Worm (Caenorhabditis elegans): ENCODE measurements around the gene rps-29.

rps-29 gene

DNA sequence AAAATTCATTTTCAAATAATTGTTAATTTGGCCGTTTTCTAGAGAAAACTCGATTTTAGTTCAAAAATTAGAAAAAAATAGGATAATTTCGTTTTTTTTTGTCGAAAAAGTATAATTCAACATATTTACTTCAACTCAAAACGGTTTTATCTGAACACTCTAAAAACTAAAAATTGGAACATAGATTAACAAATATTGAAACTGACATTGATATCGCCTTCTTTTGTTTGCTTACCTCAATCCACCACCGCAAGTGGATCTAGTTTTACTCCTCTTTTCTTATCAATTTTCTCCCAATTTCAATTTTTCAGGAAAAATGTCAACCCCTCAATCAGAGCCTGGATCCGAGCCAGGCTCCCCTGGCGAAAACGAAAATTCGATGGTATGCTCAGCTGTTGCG, 29.2 kb upstream of the rps-29 start, which contains the start of gene ptl-1:
Gene ptl-1, plus strand, starts transcription at position 301 of the 400 bp plus-strand sequence.
- TF ChIP-seq cnd-1 (tag; optimal IDR thresholded peaks at IDR 0.05) (no peak), drap-1 (GFP tag; optimal IDR thresholded peaks at IDR 0.05) (no peak)

DNA sequence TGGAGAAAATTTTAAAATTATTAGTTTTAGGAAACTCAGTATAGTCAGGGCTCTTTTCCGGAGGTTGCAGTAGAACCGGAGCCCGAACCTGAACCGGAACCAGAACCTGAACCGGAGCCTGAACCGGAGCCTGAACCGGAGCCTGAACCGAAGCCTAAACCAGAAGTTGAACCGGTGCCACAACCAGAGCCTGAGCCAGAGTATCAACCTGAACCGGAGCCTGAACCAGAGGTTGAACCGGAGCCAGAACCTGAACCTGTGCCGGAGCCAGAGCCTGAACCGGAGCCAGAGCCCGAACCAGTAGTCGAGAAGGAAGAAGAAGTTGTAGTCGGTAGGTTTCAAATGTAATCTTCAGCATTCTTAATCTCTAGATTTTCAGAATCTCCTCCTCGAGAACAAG, 25.6 kb upstream of the rps-29 start:
- TF ChIP-seq mls-2 (tag; optimal IDR thresholded peaks at IDR 0.05) (no peak), ztf-11 (tag; optimal IDR thresholded peaks at IDR 0.05) (no peak), lin-13 (tag; optimal IDR thresholded peaks at IDR 0.05) (no peak), lin-32 (GFP tag; optimal IDR thresholded peaks at IDR 0.05) (no peak), M03D4.4 (tag; optimal IDR thresholded peaks at IDR 0.05) (no peak)

DNA sequence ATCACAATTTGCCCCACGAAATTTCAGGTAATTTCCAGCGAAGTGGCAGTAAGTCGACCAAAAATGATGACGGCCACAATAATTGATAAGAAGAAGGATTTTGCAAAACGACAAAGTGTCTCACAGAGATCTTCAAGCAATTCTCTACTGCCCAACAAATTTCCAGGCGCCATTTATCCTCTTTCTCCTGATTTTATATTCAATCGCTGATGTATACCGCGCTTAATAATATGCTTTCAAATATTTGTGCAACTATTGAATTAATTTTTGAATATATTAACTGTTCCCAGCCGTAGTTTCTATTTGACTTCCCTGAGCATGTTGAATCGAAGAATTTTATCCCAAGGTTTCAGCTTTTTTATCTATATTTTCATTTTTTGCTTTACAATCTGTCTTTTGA, 23.1 kb upstream of the rps-29 start, which contains the start of gene tpst-2:
Gene tpst-2, plus strand, starts transcription at position 301 of the 400 bp plus-strand sequence.
- TF ChIP-seq elt-1 (tag; optimal IDR thresholded peaks at IDR 0.05; ENCODE audit: borderline replicate concordance, insufficient read depth) (no peak), unc-120 (tag; optimal IDR thresholded peaks at IDR 0.05; ENCODE audit: poor library complexity, severe bottlenecking) (no peak), lsy-2 (tag; optimal IDR thresholded peaks at IDR 0.05) (no peak), unc-62 (GFP tag; optimal IDR thresholded peaks at IDR 0.05) (no peak)

DNA sequence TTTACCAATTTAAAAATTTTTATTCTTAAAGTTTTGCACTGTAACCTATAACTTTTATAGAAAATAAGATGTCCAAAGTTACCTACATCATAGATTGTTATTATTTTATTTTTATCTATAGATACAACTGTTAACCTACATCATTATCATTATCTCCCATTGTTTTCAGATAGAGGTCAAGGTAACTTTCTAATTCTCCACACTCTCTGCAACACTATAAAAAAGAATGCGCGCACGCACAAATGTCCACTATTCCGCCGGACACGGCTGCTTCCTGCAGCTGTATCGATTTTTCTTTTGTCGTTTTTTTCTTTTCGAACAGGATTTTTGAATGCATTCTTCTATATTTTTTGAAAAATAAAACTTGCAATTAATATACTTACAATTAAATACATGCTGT, 21.4 kb upstream of the rps-29 start:
- TF ChIP-seq hlh-1 (tag; optimal IDR thresholded peaks at IDR 0.05) (peak; percentile 26), ceh-83 (GFP tag; optimal IDR thresholded peaks at IDR 0.05) (no peak)

DNA sequence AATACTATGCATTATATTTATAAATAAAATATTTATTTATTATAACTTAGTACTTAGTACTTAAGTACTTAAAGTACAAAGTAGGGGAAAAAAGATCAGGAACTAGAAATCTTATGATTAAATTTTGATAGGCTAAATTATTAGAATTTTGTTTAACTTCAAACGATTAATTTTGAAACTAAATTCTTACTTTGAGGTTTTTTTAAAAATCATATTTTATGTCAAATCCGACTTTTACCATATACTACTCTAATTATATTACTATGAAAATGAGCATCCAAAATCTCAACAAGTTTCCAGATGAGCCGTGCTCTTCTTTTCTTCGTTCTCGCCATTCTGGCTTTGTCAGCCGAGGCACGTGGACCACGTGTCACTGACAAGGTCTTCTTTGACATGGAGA, 21.0 kb upstream of the rps-29 start, which contains the start of gene cyn-6:
Gene cyn-6, plus strand, starts transcription at position 301 of the 400 bp plus-strand sequence.
- TF ChIP-seq flh-1 (GFP tag; optimal IDR thresholded peaks at IDR 0.05) (no peak), tbx-8 (GFP tag; optimal IDR thresholded peaks at IDR 0.05) (no peak), lin-13 (tag; optimal IDR thresholded peaks at IDR 0.05) (no peak), sem-2 (GFP tag; optimal IDR thresholded peaks at IDR 0.05) (no peak), nhr-76 (tag; optimal IDR thresholded peaks at IDR 0.05) (no peak), elt-1 (tag; optimal IDR thresholded peaks at IDR 0.05; ENCODE audit: borderline replicate concordance, insufficient read depth) (no peak), zip-8 (tag; optimal IDR thresholded peaks at IDR 0.05) (no peak), nhr-12 (tag; optimal IDR thresholded peaks at IDR 0.05) (no peak), cnd-1 (tag; optimal IDR thresholded peaks at IDR 0.05) (no peak), ham-2 (GFP tag; optimal IDR thresholded peaks at IDR 0.05) (no peak), elt-3 (tag; optimal IDR thresholded peaks at IDR 0.05) (no peak), ceh-39 (tag; optimal IDR thresholded peaks at IDR 0.05) (no peak), nhr-2 (tag; optimal IDR thresholded peaks at IDR 0.05) (no peak), bed-3 (GFP tag; optimal IDR thresholded peaks at IDR 0.05) (no peak), nhr-237 (tag; optimal IDR thresholded peaks at IDR 0.05) (no peak)

DNA sequence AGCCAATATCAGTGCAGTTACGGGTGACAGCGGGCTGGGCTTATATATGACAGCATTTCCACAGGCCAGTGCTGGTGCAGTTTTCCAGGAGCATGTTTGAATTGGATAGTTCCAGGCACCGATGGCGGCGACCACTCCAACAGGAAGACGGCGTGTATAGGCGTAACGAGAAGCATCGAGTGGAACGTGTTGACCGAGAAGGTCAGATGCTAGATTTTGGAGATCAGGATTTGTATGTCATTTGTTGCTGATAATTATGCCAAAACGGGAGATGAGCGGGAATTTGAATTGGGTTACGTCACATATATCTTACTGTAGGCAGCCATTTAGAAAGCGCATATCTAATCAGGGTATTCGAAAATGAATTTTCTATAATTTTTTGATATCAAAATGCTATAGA, 18.7 kb upstream of the rps-29 start:
- TF ChIP-seq nhr-237 (tag; optimal IDR thresholded peaks at IDR 0.05): no peak
- TF ChIP-seq pha-4 (tag; optimal IDR thresholded peaks at IDR 0.05): no peak
- no peak for TF ChIP-seq ceh-39 (tag; optimal IDR thresholded peaks at IDR 0.05)
- TF ChIP-seq lin-13 (tag; optimal IDR thresholded peaks at IDR 0.05): no peak
- TF ChIP-seq ceh-43 (GFP tag; optimal IDR thresholded peaks at IDR 0.05): no peak
- no peak for TF ChIP-seq hlh-1 (tag; optimal IDR thresholded peaks at IDR 0.05)
- TF ChIP-seq elt-3 (tag; optimal IDR thresholded peaks at IDR 0.05): no peak
- TF ChIP-seq sem-2 (GFP tag; optimal IDR thresholded peaks at IDR 0.05): no peak
- TF ChIP-seq drap-1 (GFP tag; optimal IDR thresholded peaks at IDR 0.05): no peak
- TF ChIP-seq nhr-76 (tag; optimal IDR thresholded peaks at IDR 0.05): no peak
- TF ChIP-seq unc-39 (tag; optimal IDR thresholded peaks at IDR 0.05): no peak
- TF ChIP-seq mep-1 (tag; optimal IDR thresholded peaks at IDR 0.05): no peak
- no peak for TF ChIP-seq elt-1 (tag; optimal IDR thresholded peaks at IDR 0.05; ENCODE audit: borderline replicate concordance, insufficient read depth)
- no peak for TF ChIP-seq nhr-28 (tag; optimal IDR thresholded peaks at IDR 0.05)
- no peak for TF ChIP-seq nhr-12 (tag; optimal IDR thresholded peaks at IDR 0.05)
- no peak for TF ChIP-seq lsy-2 (tag; optimal IDR thresholded peaks at IDR 0.05)
- no peak for TF ChIP-seq blmp-1 (tag; optimal IDR thresholded peaks at IDR 0.05)
- TF ChIP-seq nhr-2 (tag; optimal IDR thresholded peaks at IDR 0.05): no peak

Measured in whole organism, mixed stage, embryonic.